Worm (Caenorhabditis elegans) whole organism, young adult: Measurements from ENCODE around the gene cdk-4.

Experiments used
- B0336.3 ChIP-seq: fragments of 200-800 bp; sonication (Bioruptor generic); IDR thresholded peaks from 2 replicates; pipeline ENCODE4 v1.3.6; 2022; ENCODE audit warnings: missing genetic modification characterization, missing compliant biosample characterization
- C06A6.2 ChIP-seq: fragments of 200-800 bp; sonication (Bioruptor generic); conservative IDR thresholded peaks from 2 replicates; pipeline ENCODE4 v1.3.6; 2022; ENCODE audit warnings: missing genetic modification characterization, missing compliant biosample characterization
- D2030.7 ChIP-seq: fragments of 200-800 bp; sonication (Bioruptor generic); IDR thresholded peaks from 2 replicates; pipeline ENCODE4 v1.3.6; 2022; ENCODE audit warnings: missing genetic modification reagents, missing genetic modification characterization, missing compliant biosample characterization
- F23B12.7 ChIP-seq: sonication (generic microtip); optimal IDR thresholded peaks from 2 replicates; lab custom pipeline; 2017; ENCODE audit warnings: missing genetic modification characterization, mild to moderate bottlenecking, missing compliant biosample characterization, antibody characterized with exemption, moderate library complexity; ENCODE audit not compliant: insufficient read depth
- F37B4.10 ChIP-seq: fragments of 200-800 bp; sonication (Bioruptor generic); IDR thresholded peaks from 2 replicates; pipeline ENCODE4 v1.3.6; 2022; ENCODE audit warnings: missing genetic modification characterization, missing compliant biosample characterization
- F55B11.4 ChIP-seq: sonication (generic microtip); optimal IDR thresholded peaks from 2 replicates; lab custom pipeline; 2016; ENCODE audit warnings: missing compliant biosample characterization, missing genetic modification characterization, borderline replicate concordance; ENCODE audit not compliant: insufficient read depth
- K11D2.4 ChIP-seq: fragments of 200-800 bp; sonication (Bioruptor generic); IDR thresholded peaks from 2 replicates; pipeline ENCODE4 v1.3.6; 2022; ENCODE audit warnings: missing genetic modification reagents, missing genetic modification characterization, missing compliant biosample characterization
- Y53G8AR.9 ChIP-seq: fragments of 200-800 bp; sonication (Bioruptor generic); conservative IDR thresholded peaks from 2 replicates; pipeline ENCODE4 v1.3.6; 2022; ENCODE audit warnings: missing genetic modification reagents, missing genetic modification characterization, missing compliant biosample characterization
- Y67H2A.10 ChIP-seq: fragments of 200-800 bp; sonication (Bioruptor generic); conservative IDR thresholded peaks from 2 replicates; pipeline ENCODE4 v1.3.6; 2022; ENCODE audit warnings: missing genetic modification reagents, missing genetic modification characterization, missing compliant biosample characterization
- ZK185.1 ChIP-seq: sonication (generic microtip); optimal IDR thresholded peaks from 2 replicates; lab custom pipeline; 2016; ENCODE audit warnings: mild to moderate bottlenecking, missing genetic modification characterization, missing compliant biosample characterization; ENCODE audit not compliant: poor library complexity, severe bottlenecking
- ama-1 ChIP-seq, 3 experiments: fragments of 150-350 bp in 1 of 3; sonication (generic microtip) in 2 of 3; optimal IDR thresholded peaks; 2 replicates each; lab custom pipeline; 2014 to 2018; ENCODE audit warnings: missing biosample characterization in 2 of 3, missing genetic modification characterization in 2 of 3, missing genetic modification reagents in 2 of 3
- athp-1 ChIP-seq: sonication (generic microtip); optimal IDR thresholded peaks from 2 replicates; lab custom pipeline; 2017; ENCODE audit warnings: mild to moderate bottlenecking, missing genetic modification characterization, missing compliant biosample characterization
- bed-2 ChIP-seq: fragments of 200-800 bp; sonication (Bioruptor generic); IDR thresholded peaks from 2 replicates; pipeline ENCODE4 v1.3.6; 2022; ENCODE audit warnings: missing genetic modification reagents, missing genetic modification characterization, missing compliant biosample characterization
- cebp-1 ChIP-seq, 2 experiments: fragments of 200-800 bp in 1 of 2; sonication (Bioruptor generic) in 1 of 2; sonication (generic microtip) in 1 of 2; IDR thresholded peaks in 1 of 2; optimal IDR thresholded peaks in 1 of 2; 2 replicates each; pipeline versions ENCODE4 v1.3.6 to Lab custom; 2017 to 2022; ENCODE audit warnings: missing compliant biosample characterization in 2 of 2, missing genetic modification characterization in 2 of 2, mild to moderate bottlenecking in 1 of 2, missing genetic modification reagents in 1 of 2, moderate library complexity in 1 of 2
- cebp-2 ChIP-seq: fragments of 200-800 bp; sonication (Bioruptor generic); IDR thresholded peaks from 2 replicates; pipeline ENCODE4 v1.3.6; 2022; ENCODE audit warnings: missing genetic modification characterization, missing compliant biosample characterization
- ekl-4 ChIP-seq: fragments of 200-800 bp; sonication (Bioruptor generic); IDR thresholded peaks from 2 replicates; pipeline ENCODE4 v1.3.6; 2022; ENCODE audit warnings: missing genetic modification reagents, missing genetic modification characterization, missing compliant biosample characterization
- fkh-3 ChIP-seq: sonication (generic microtip); optimal IDR thresholded peaks from 2 replicates; lab custom pipeline; 2016; ENCODE audit warnings: mild to moderate bottlenecking, missing genetic modification characterization, missing compliant biosample characterization
- hsf-1 ChIP-seq: fragments of 200-800 bp; sonication (Bioruptor generic); IDR thresholded peaks from 2 replicates; pipeline ENCODE4 v1.3.6; 2022; ENCODE audit warnings: missing genetic modification reagents, missing genetic modification characterization, missing compliant biosample characterization
- let-607 ChIP-seq, 2 experiments: fragments of 200-800 bp in 1 of 2; sonication (Bioruptor generic) in 1 of 2; sonication (generic microtip) in 1 of 2; optimal IDR thresholded peaks; 2 replicates each; lab custom pipeline; 2016 to 2018; ENCODE audit warnings: mild to moderate bottlenecking in 2 of 2, missing compliant biosample characterization in 2 of 2, missing genetic modification characterization in 2 of 2, moderate library complexity in 2 of 2, missing genotype in 1 of 2
- lin-35 ChIP-seq, 3 experiments: fragments of 150-350 bp in 2 of 3; sonication (generic microtip) in 1 of 3; optimal IDR thresholded peaks; 2 replicates each; lab custom pipeline; 2014 to 2018; ENCODE audit warnings: missing biosample characterization in 3 of 3, missing genetic modification characterization in 3 of 3, missing genetic modification reagents in 3 of 3
- lin-40 ChIP-seq: sonication (generic microtip); optimal IDR thresholded peaks from 2 replicates; lab custom pipeline; 2016; ENCODE audit warnings: missing genetic modification characterization, mild to moderate bottlenecking, missing compliant biosample characterization, missing genotype, missing genetic modification reagents
- madf-3 ChIP-seq: fragments of 200-800 bp; sonication (Bioruptor generic); IDR thresholded peaks from 2 replicates; pipeline ENCODE4 v1.3.6; 2022; ENCODE audit warnings: missing genetic modification reagents, missing genetic modification characterization, missing compliant biosample characterization
- mcd-1 ChIP-seq: fragments of 200-800 bp; sonication (Bioruptor generic); IDR thresholded peaks from 2 replicates; pipeline ENCODE4 v1.3.6; 2022; ENCODE audit warnings: missing genetic modification reagents, missing genetic modification characterization, missing compliant biosample characterization
- nhr-27 ChIP-seq: fragments of 200-800 bp; sonication (Bioruptor generic); optimal IDR thresholded peaks from 2 replicates; lab custom pipeline; 2018; ENCODE audit warnings: mild to moderate bottlenecking, missing genetic modification characterization, moderate library complexity, missing compliant biosample characterization
- nhr-80 ChIP-seq: sonication (generic microtip); optimal IDR thresholded peaks from 2 replicates; lab custom pipeline; 2016; ENCODE audit warnings: missing genetic modification characterization, missing compliant biosample characterization
- nhr-90 ChIP-seq: sonication (generic microtip); optimal IDR thresholded peaks from 2 replicates; lab custom pipeline; 2016; ENCODE audit warnings: missing genotype, mild to moderate bottlenecking, missing genetic modification characterization, missing compliant biosample characterization
- pha-4 ChIP-seq: fragments of 150-350 bp; sonication (generic microtip); optimal IDR thresholded peaks from 2 replicates; lab custom pipeline; 2014; ENCODE audit warnings: missing biosample characterization, missing genetic modification reagents, missing genetic modification characterization
- tbx-9 ChIP-seq: sonication (generic microtip); optimal IDR thresholded peaks from 2 replicates; lab custom pipeline; 2016; ENCODE audit warnings: borderline replicate concordance, missing genetic modification characterization, inconsistent platforms, missing compliant biosample characterization
- unc-62 ChIP-seq: fragments of 150-350 bp; optimal IDR thresholded peaks from 2 replicates; lab custom pipeline; 2014; ENCODE audit warnings: missing biosample characterization, missing genetic modification reagents, missing genetic modification characterization
- zim-3 ChIP-seq: sonication (generic microtip); optimal IDR thresholded peaks from 2 replicates; lab custom pipeline; 2017; ENCODE audit warnings: mild to moderate bottlenecking, missing genetic modification characterization, moderate library complexity, missing compliant biosample characterization
- ztf-26 ChIP-seq: sonication (generic microtip); optimal IDR thresholded peaks from 2 replicates; lab custom pipeline; 2017; ENCODE audit warnings: missing genetic modification characterization, missing compliant biosample characterization
- ztf-28 ChIP-seq: fragments of 200-800 bp; sonication (Bioruptor generic); IDR thresholded peaks from 2 replicates; pipeline ENCODE4 v1.3.6; 2022; ENCODE audit warnings: missing genetic modification reagents, missing genetic modification characterization, missing compliant biosample characterization
- ztf-3 ChIP-seq: fragments of 200-800 bp; sonication (Bioruptor generic); optimal IDR thresholded peaks from 2 replicates; lab custom pipeline; 2018; ENCODE audit warnings: mild to moderate bottlenecking, missing genetic modification characterization, missing compliant biosample characterization

Gene cdk-4

DNA sequence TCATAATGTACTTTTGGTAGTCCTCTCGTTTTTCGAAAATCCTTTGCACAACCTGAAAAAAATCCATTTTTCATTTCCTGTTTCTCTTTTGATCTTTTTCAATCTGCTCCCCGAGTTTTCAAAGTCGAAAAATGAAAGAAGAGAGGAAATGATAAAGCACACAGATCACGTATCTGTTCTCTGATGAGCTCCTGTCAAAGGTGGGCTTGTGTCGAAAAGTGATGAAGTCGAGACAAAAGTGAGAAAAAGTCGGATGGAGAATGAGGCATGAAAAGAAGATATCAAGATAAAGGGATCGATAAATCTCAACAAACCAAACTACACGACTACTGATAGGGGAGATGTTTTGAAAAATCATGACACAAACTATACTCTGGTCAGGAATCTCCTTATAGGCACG, 36.4 kb upstream of the cdk-4 start:
- TF ChIP-seq athp-1 (tag; lab: Kevin White, UChicago) = no peak
- TF ChIP-seq Y53G8AR.9 (GFP tag; lab: Robert Waterston, UW) = no peak
- TF ChIP-seq tbx-9 = no peak
- TF ChIP-seq ztf-3 = no peak
- no peak for TF ChIP-seq B0336.3
- TF ChIP-seq cebp-1 (GFP tag; IDR thresholded peaks at IDR 0.05; lab: Robert Waterston, UW) = no peak
- TF ChIP-seq cebp-1 (tag; optimal IDR thresholded peaks at IDR 0.05; lab: Kevin White, UChicago) = no peak
- no peak for TF ChIP-seq lin-35 (GFP tag; optimal IDR thresholded peaks at IDR 0.05; lab: Kevin White, UChicago)
- no peak for TF ChIP-seq F55B11.4 (tag; lab: Kevin White, UChicago)
- no peak for TF ChIP-seq ekl-4 (GFP tag; lab: Robert Waterston, UW)
- no peak for TF ChIP-seq nhr-80 (tag; lab: Kevin White, UChicago)
- TF ChIP-seq ZK185.1 (tag; lab: Kevin White, UChicago) = no peak
- no peak for TF ChIP-seq hsf-1
- no peak for TF ChIP-seq C06A6.2 (GFP tag; lab: Robert Waterston, UW)
- no peak for TF ChIP-seq pha-4 (tag; lab: Kevin White, UChicago)
- no peak for TF ChIP-seq mcd-1 (GFP tag; lab: Robert Waterston, UW)
- TF ChIP-seq nhr-27 (tag; lab: Kevin White, UChicago) = no peak
- no peak for TF ChIP-seq bed-2
- TF ChIP-seq F23B12.7 = no peak

DNA sequence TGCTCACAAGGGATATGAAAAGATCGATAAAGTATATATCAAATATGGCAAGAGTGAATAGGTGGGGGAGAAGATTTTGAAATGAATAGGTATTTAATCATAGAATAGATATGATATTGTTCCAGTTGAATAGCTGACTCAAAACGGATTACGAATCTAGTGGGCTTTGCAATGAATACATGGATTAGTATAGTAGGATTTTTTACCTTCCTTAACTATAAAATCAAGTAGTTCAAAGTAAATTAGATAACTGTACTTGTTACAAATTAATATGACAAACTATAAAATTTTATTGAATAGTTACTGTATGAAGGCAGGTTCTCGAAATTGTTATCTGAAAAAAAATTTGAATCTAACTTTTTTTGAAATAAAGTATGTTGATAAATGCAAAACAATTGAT, 32.2 kb upstream of the cdk-4 start, which contains the start of gene odr-1:
Gene odr-1, minus strand, starts transcription at position 101 of the 400 bp plus-strand sequence.
- TF ChIP-seq cebp-1 (GFP tag; IDR thresholded peaks at IDR 0.05; lab: Robert Waterston, UW) = no peak
- TF ChIP-seq cebp-1 (tag; optimal IDR thresholded peaks at IDR 0.05; lab: Kevin White, UChicago) = no peak

DNA sequence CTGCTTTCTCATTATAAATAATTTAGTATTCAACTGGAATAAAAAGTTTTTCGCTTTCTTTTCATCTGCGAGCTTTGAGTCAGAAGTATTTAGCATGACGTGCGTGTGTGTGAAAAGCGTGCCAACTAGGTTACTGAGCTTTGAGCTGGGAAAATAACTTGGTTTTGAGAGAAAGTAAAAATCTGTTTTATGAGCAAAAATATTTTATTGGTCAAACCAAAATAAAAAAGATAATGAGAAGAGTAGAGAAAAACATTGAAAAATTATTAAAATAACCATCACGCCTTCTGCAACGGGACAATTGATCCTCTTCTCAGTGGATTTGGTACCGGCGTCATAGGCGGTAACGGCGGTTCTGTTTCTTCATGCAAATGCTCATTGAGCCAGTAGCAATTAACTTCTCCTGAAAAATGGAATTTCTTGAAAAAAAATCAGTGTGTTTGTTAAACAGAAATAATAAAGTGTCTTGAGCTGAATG, 25.9 kb upstream of the cdk-4 start:
- TF ChIP-seq lin-40 = peak; percentile 16
- no peak for TF ChIP-seq nhr-90 (tag; lab: Kevin White, UChicago)
- peak; percentile 36; the same call in 1 of the 2 replicates for TF ChIP-seq K11D2.4 (GFP tag; lab: Robert Waterston, UW)
- TF ChIP-seq ama-1 (optimal IDR thresholded peaks at IDR 0.05; lab: Kevin White, UChicago) = peak; percentile 76
- TF ChIP-seq ama-1 (GFP tag; optimal IDR thresholded peaks at IDR 0.05; lab: Kevin White, UChicago) = no peak
- 0 out of 2 replicates have a peak, but pooled peaks have one; percentile 16 for TF ChIP-seq C06A6.2 (GFP tag; lab: Robert Waterston, UW)
- TF ChIP-seq madf-3 = 0 out of 2 replicates have a peak, but pooled peaks have one; percentile 13
- no peak for TF ChIP-seq nhr-27 (tag; lab: Kevin White, UChicago)
- TF ChIP-seq Y53G8AR.9 (GFP tag; lab: Robert Waterston, UW) = 0 out of 2 replicates have a peak, but pooled peaks have one; percentile 70
- peak; percentile 34 for TF ChIP-seq zim-3 (tag; lab: Kevin White, UChicago)
- no peak for TF ChIP-seq F37B4.10 (GFP tag; lab: Robert Waterston, UW)
- no peak for TF ChIP-seq Y67H2A.10
- peak; percentile 54 for TF ChIP-seq ztf-26 (tag; lab: Kevin White, UChicago)

DNA sequence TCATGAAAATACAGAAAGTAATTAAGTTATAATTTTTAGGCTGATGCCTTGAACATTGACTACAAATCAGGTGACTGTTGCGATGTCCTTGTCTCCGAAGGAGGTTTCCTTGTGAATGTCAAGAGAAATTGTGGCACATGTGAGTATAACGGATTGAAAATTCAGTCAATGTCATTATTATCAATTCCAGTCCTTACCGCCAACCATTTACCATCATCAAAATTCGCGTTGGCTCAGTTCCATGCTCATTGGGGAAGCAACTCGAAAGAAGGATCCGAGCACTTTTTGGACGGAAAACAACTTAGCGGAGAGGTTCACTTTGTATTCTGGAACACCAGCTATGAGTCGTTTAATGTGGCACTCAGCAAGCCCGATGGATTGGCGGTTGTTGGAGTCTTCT, 24.6 kb upstream of the cdk-4 start:
- TF ChIP-seq D2030.7 (GFP tag; lab: Robert Waterston, UW) (no peak), fkh-3 (tag; lab: Kevin White, UChicago) (peak; percentile 4), ztf-28 (GFP tag; lab: Robert Waterston, UW) (no peak), Y67H2A.10 (no peak), let-607 (tag; optimal IDR thresholded peaks at IDR 0.05; lab: Kevin White, UChicago) (no peak), lin-40 (no peak), cebp-2 (no peak), ama-1 (optimal IDR thresholded peaks at IDR 0.05; lab: Kevin White, UChicago) (peak; percentile 83), ama-1 (GFP tag; optimal IDR thresholded peaks at IDR 0.05; lab: Kevin White, UChicago) (no peak), unc-62 (GFP tag; lab: Kevin White, UChicago) (no peak)
